Fruit fly (Drosophila melanogaster): ENCODE measurements around the gene CG31199.

DNA sequence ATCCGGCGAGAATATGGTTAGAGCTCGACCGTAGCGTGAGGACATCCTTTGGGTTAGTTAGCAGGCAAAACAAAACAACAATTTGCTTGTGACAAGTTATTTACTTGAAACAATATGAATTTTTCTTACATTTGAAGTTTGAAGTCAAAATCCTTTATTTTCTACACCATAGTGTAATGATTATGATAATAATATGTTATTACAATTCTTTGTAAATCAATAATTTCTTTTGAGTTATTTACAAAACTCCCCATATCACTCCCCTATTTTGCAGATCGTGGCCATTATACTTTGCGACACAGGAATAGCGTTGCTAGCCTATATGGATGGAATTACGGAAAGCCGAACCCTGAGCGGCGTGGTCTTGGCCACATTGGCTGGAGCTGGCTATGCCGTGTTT, 5.3 kb upstream of the CG31199 start, which contains the start of gene Prosalpha4T1:
- TF ChIP-seq EcR (GFP tag; optimal IDR thresholded peaks at IDR 0.05) (no peak), pan (optimal IDR thresholded peaks at IDR 0.05) (no peak), CG8478 (optimal IDR thresholded peaks at IDR 0.05) (no peak), psq (optimal IDR thresholded peaks at IDR 0.05) (no peak)

All from whole organism.